Fruit fly (Drosophila melanogaster) whole organism, wandering third instar larva: ENCODE measurements around the gene Cyp18a1.

Experiments used
- CG32264 ChIP-seq: fragments of 200-800 bp; sonication (Bioruptor generic); optimal IDR thresholded peaks from 2 replicates; lab custom pipeline; 2016; ENCODE audit warnings: missing biosample characterization, missing genetic modification characterization
- CrebA ChIP-seq: fragments of 200-800 bp; sonication (Bioruptor generic); optimal IDR thresholded peaks from 2 replicates; lab custom pipeline; 2016; ENCODE audit warnings: missing biosample characterization, mild to moderate bottlenecking, missing genetic modification characterization, borderline replicate concordance
- jim ChIP-seq: fragments of 175-275, 200-325 bp; sonication (Bioruptor generic); optimal IDR thresholded peaks from 2 replicates; lab custom pipeline; 2016; ENCODE audit warnings: missing biosample characterization, mild to moderate bottlenecking, missing genetic modification characterization
- psq ChIP-seq: fragments of 200-800 bp; sonication (Bioruptor generic); optimal IDR thresholded peaks from 3 replicates; lab custom pipeline; 2017; ENCODE audit warnings: missing biosample characterization, mild to moderate bottlenecking, missing genetic modification characterization, moderate library complexity
- sage ChIP-seq: fragments of 200-800 bp; sonication (Bioruptor generic); optimal IDR thresholded peaks from 2 replicates; lab custom pipeline; 2016; ENCODE audit warnings: missing biosample characterization, mild to moderate bottlenecking, missing genetic modification characterization

dm6 chrX:18657502-18657947 is 35.3 kb downstream of the Cyp18a1 start, which contains the start of gene fu:
- TF ChIP-seq jim (GFP tag; lab: Kevin White, UChicago) (no peak), psq (GFP tag; lab: Kevin White, UChicago) (peak; percentile 1), sage (no peak), CrebA (GFP tag; lab: Kevin White, UChicago) (no peak), CG32264 (no peak)
